Worm (Caenorhabditis elegans): ENCODE data around the gene srz-74.

DNA sequence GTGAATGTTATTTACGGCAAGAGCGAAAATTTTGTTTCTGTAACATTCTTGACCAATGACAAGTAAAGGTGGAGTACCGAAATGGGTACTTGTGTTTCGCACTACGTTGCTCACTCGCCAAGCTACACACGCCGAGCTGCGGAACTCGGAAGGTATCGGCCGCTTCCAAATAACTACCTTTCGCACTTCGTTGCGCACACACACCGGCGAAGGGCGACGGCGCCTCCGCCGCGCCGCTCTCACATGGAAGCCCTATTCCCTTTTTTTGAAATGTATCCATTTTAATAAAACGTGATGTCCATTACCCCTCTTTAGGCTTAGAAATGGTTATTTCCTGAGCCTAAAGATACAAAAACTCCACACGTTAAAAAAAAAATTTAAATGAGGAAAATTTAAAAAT, 22.3 kb upstream of the srz-74 start:
- TF ChIP-seq nfya-2 (GFP tag; IDR thresholded peaks at IDR 0.05) (no peak), ama-1 (optimal IDR thresholded peaks at IDR 0.05) (no peak), ama-1 (GFP tag; optimal IDR thresholded peaks at IDR 0.05) (no peak), unc-62 (GFP tag; optimal IDR thresholded peaks at IDR 0.05) (no peak)
